Fruit fly (Drosophila melanogaster): ENCODE results near the gene elm.

Gene elm

dm6 chr3R:5633437-5633836 is 21.2 kb downstream of the elm start, which contains the start of gene CG12171 (continued):
- no peak for TF ChIP-seq jigr1 (GFP tag; IDR thresholded peaks at IDR 0.05)
- TF ChIP-seq HmgZ (tag; optimal IDR thresholded peaks at IDR 0.05), result peak; percentile 13
- TF ChIP-seq row (GFP tag; IDR thresholded peaks at IDR 0.05), result no peak
- TF ChIP-seq ems (GFP tag; optimal IDR thresholded peaks at IDR 0.05), result no peak
- no peak for TF ChIP-seq ewg (GFP tag; optimal IDR thresholded peaks at IDR 0.05)
- no peak for TF ChIP-seq oc (tag; optimal IDR thresholded peaks at IDR 0.05)
- peak; percentile 39; the same call in 1 of the 3 replicates for TF ChIP-seq CG16813 (GFP tag; IDR thresholded peaks at IDR 0.05; ENCODE audit: partially characterized antibody)
- peak; percentile 43 for TF ChIP-seq Scr (GFP tag; IDR thresholded peaks at IDR 0.05; ENCODE audit: partially characterized antibody)
- no peak for TF ChIP-seq CG7357 (GFP tag; IDR thresholded peaks at IDR 0.05)
- no peak for TF ChIP-seq Gug (GFP tag; IDR thresholded peaks at IDR 0.05)
- TF ChIP-seq caup (GFP tag; optimal IDR thresholded peaks at IDR 0.05; ENCODE audit: severe bottlenecking), result no peak
- peak; percentile 31 for TF ChIP-seq pzg (GFP tag; optimal IDR thresholded peaks at IDR 0.05)
- no peak for TF ChIP-seq CG11093 (GFP tag; IDR thresholded peaks at IDR 0.05)
- TF ChIP-seq Dll (GFP tag; IDR thresholded peaks at IDR 0.05; ENCODE audit: partially characterized antibody), result peak; percentile 36; the same call in 1 of the 4 replicates
- no peak for TF ChIP-seq CG5953 (GFP tag; IDR thresholded peaks at IDR 0.05)
- no peak for TF ChIP-seq ro (GFP tag; IDR thresholded peaks at IDR 0.05)
- TF ChIP-seq CG7271 (tag; optimal IDR thresholded peaks at IDR 0.05), result no peak
- no peak for TF ChIP-seq Nf-YA (GFP tag; IDR thresholded peaks at IDR 0.05)
- no peak for TF ChIP-seq hth (optimal IDR thresholded peaks at IDR 0.05)
- peak in 1 of 2 experiments; percentile 23 for TF ChIP-seq tll (GFP tag; optimal IDR thresholded peaks at IDR 0.05)
- no peak for TF ChIP-seq Lim3 (GFP tag; IDR thresholded peaks at IDR 0.05)
- no peak for TF ChIP-seq CG14710 (tag; optimal IDR thresholded peaks at IDR 0.05)
- TF ChIP-seq ab (GFP tag; optimal IDR thresholded peaks at IDR 0.05), result no peak
- TF ChIP-seq Lhr (GFP tag; optimal IDR thresholded peaks at IDR 0.05), result no peak
- TF ChIP-seq vnd (GFP tag; IDR thresholded peaks at IDR 0.05; ENCODE audit: partially characterized antibody), result peak; percentile 49; the same call in 1 of the 3 replicates
- no peak for TF ChIP-seq Optix (GFP tag; IDR thresholded peaks at IDR 0.05)
- no peak for TF ChIP-seq CG4360 (GFP tag; IDR thresholded peaks at IDR 0.05)
- TF ChIP-seq CG34376 (GFP tag; optimal IDR thresholded peaks at IDR 0.05), result peak; percentile 57
- TF ChIP-seq ttk (GFP tag; IDR thresholded peaks at IDR 0.05), result no peak
- TF ChIP-seq ap (GFP tag; IDR thresholded peaks at IDR 0.05), result no peak
- TF ChIP-seq lilli (GFP tag; optimal IDR thresholded peaks at IDR 0.05), result no peak
- TF ChIP-seq repo (GFP tag; optimal IDR thresholded peaks at IDR 0.05), result no peak
- no peak for TF ChIP-seq CG8924 (tag; optimal IDR thresholded peaks at IDR 0.05)
- no peak for TF ChIP-seq dpn (GFP tag; optimal IDR thresholded peaks at IDR 0.05)
- no peak for TF ChIP-seq vvl (GFP tag; IDR thresholded peaks at IDR 0.05)
- peak; percentile 14; the same call in 1 of the 2 replicates for TF ChIP-seq CG13287 (GFP tag; IDR thresholded peaks at IDR 0.05; ENCODE audit: partially characterized antibody)
- no peak for TF ChIP-seq twi (tag; optimal IDR thresholded peaks at IDR 0.05)
- TF ChIP-seq Bgb (GFP tag; IDR thresholded peaks at IDR 0.05; ENCODE audit: partially characterized antibody), result peak; percentile 42; the same call in 1 of the 2 replicates
- TF ChIP-seq CG14965 (GFP tag; optimal IDR thresholded peaks at IDR 0.05; ENCODE audit: borderline replicate concordance), result no peak
- TF ChIP-seq CG30403 (GFP tag; optimal IDR thresholded peaks at IDR 0.05), result no peak
- TF ChIP-seq bcd (GFP tag; optimal IDR thresholded peaks at IDR 0.05), result no peak
- peak; percentile 45 for TF ChIP-seq CG3995 (GFP tag; optimal IDR thresholded peaks at IDR 0.05)
- no peak for TF ChIP-seq cg (GFP tag; optimal IDR thresholded peaks at IDR 0.05)
- no peak for TF ChIP-seq Oli (tag; optimal IDR thresholded peaks at IDR 0.05)
- peak; percentile 83 for TF ChIP-seq ftz-f1 (GFP tag; optimal IDR thresholded peaks at IDR 0.05)
- TF ChIP-seq croc (GFP tag; conservative IDR thresholded peaks at IDR 0.05), result no peak
- TF ChIP-seq peb (GFP tag; IDR thresholded peaks at IDR 0.05), result no peak
- TF ChIP-seq aop (GFP tag; IDR thresholded peaks at IDR 0.05), result no peak
- no peak for TF ChIP-seq CG6272 (GFP tag; IDR thresholded peaks at IDR 0.05)
- TF ChIP-seq tio (GFP tag; optimal IDR thresholded peaks at IDR 0.05), result no peak
- TF ChIP-seq schlank (tag; optimal IDR thresholded peaks at IDR 0.05), result no peak

Measured in whole organism, embryonic.